Worm (Caenorhabditis elegans) whole organism, young adult: ENCODE data around the gene mut-14.

Experiments
- F49E8.2 ChIP-seq: sonication (generic microtip); optimal IDR thresholded peaks from 3 replicates; lab custom pipeline; 2017; ENCODE audit warnings: missing genetic modification characterization, mild to moderate bottlenecking, missing compliant biosample characterization, antibody characterized with exemption, moderate library complexity; ENCODE audit not compliant: insufficient read depth
- F52B5.7 ChIP-seq: sonication (generic microtip); optimal IDR thresholded peaks from 2 replicates; lab custom pipeline; 2016; ENCODE audit warnings: mild to moderate bottlenecking, missing genetic modification characterization, missing compliant biosample characterization
- ama-1 ChIP-seq, 3 experiments: fragments of 150-350 bp in 1 of 3; sonication (generic microtip) in 2 of 3; optimal IDR thresholded peaks; 2 replicates each; lab custom pipeline; 2014 to 2018; ENCODE audit warnings: missing biosample characterization in 2 of 3, missing genetic modification characterization in 2 of 3, missing genetic modification reagents in 2 of 3
- atf-7 ChIP-seq: sonication (generic microtip); optimal IDR thresholded peaks from 2 replicates; lab custom pipeline; 2017; ENCODE audit warnings: mild to moderate bottlenecking, missing genetic modification characterization, missing compliant biosample characterization
- ceh-58 ChIP-seq: fragments of 200-800 bp; sonication (Bioruptor generic); IDR thresholded peaks from 2 replicates; pipeline ENCODE4 v1.3.6; 2022; ENCODE audit warnings: missing genetic modification characterization, missing compliant biosample characterization
- nfyb-1 ChIP-seq: fragments of 200-800 bp; sonication (Bioruptor generic); IDR thresholded peaks from 2 replicates; pipeline ENCODE4 v1.3.6; 2022; ENCODE audit warnings: missing genetic modification reagents, missing genetic modification characterization, missing compliant biosample characterization
- nhr-80 ChIP-seq: sonication (generic microtip); optimal IDR thresholded peaks from 2 replicates; lab custom pipeline; 2016; ENCODE audit warnings: missing genetic modification characterization, missing compliant biosample characterization
- nhr-90 ChIP-seq: sonication (generic microtip); optimal IDR thresholded peaks from 2 replicates; lab custom pipeline; 2016; ENCODE audit warnings: missing genotype, mild to moderate bottlenecking, missing genetic modification characterization, missing compliant biosample characterization
- snpc-3.4 ChIP-seq: sonication (generic microtip); optimal IDR thresholded peaks from 2 replicates; lab custom pipeline; 2017; ENCODE audit warnings: missing genetic modification characterization, mild to moderate bottlenecking, missing compliant biosample characterization, antibody characterized with exemption, moderate library complexity, missing genotype, missing genetic modification reagents
- snpc-4 ChIP-seq, 5 experiments: fragments of 150-350 bp in 1 of 5; sonication (generic microtip) in 4 of 5; optimal IDR thresholded peaks; 2 replicates each; lab custom pipeline; 2014 to 2018; ENCODE audit warnings: missing genetic modification characterization in 5 of 5, missing biosample characterization in 3 of 5, antibody characterized with exemption in 2 of 5, mild to moderate bottlenecking in 2 of 5, missing compliant biosample characterization in 2 of 5, missing genotype in 2 of 5, moderate library complexity in 2 of 5, missing genetic modification reagents in 1 of 5
- somi-1 ChIP-seq: fragments of 200-800 bp; sonication (Bioruptor generic); optimal IDR thresholded peaks from 2 replicates; lab custom pipeline; 2018; ENCODE audit warnings: mild to moderate bottlenecking, missing genetic modification characterization, missing compliant biosample characterization
- unc-62 ChIP-seq: fragments of 150-350 bp; optimal IDR thresholded peaks from 2 replicates; lab custom pipeline; 2014; ENCODE audit warnings: missing biosample characterization, missing genetic modification reagents, missing genetic modification characterization
- zim-3 ChIP-seq: sonication (generic microtip); optimal IDR thresholded peaks from 2 replicates; lab custom pipeline; 2017; ENCODE audit warnings: mild to moderate bottlenecking, missing genetic modification characterization, moderate library complexity, missing compliant biosample characterization
- ztf-3 ChIP-seq: fragments of 200-800 bp; sonication (Bioruptor generic); optimal IDR thresholded peaks from 2 replicates; lab custom pipeline; 2018; ENCODE audit warnings: mild to moderate bottlenecking, missing genetic modification characterization, missing compliant biosample characterization

DNA sequence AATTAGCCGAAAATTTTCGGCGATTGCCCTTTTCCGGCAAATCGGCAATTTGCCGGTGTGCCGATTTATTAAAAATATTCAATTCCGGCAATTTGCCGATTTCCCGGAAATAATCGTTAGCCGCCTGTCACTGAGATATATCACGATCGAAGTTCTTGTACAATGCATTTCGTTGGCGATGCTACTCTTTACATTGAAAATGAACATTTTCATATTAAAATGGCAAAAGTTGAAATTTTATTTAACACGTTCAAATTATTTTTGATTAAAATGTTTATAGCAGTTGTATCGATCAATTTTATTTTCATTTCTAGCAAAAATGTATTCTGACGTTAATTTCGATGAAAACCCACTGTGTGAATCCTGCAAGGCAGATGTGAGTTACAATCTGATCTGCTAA is 45.8 kb downstream of the mut-14 start, which contains the start of gene M03E7.3:
- TF ChIP-seq F49E8.2 (tag; lab: Kevin White, UChicago) = no peak
- TF ChIP-seq unc-62 (GFP tag; lab: Kevin White, UChicago) = no peak
- no peak for TF ChIP-seq snpc-4 (GFP tag; optimal IDR thresholded peaks at IDR 0.05; lab: Kevin White, UChicago)
- no peak for TF ChIP-seq snpc-4 (tag; optimal IDR thresholded peaks at IDR 0.05; lab: Kevin White, UChicago)
- no peak for TF ChIP-seq ztf-3 (GFP tag; lab: Kevin White, UChicago)
- TF ChIP-seq F52B5.7 (tag; lab: Kevin White, UChicago) = no peak
- no peak for TF ChIP-seq nhr-90
- TF ChIP-seq nhr-80 = no peak
- no peak for TF ChIP-seq atf-7 (tag; lab: Kevin White, UChicago)
- TF ChIP-seq ama-1 (optimal IDR thresholded peaks at IDR 0.05; lab: Kevin White, UChicago) = no peak
- TF ChIP-seq ama-1 (GFP tag; optimal IDR thresholded peaks at IDR 0.05; lab: Kevin White, UChicago) = no peak
- TF ChIP-seq snpc-3.4 (tag; lab: Kevin White, UChicago) = no peak
- TF ChIP-seq ceh-58 (GFP tag; lab: Robert Waterston, UW) = no peak
- TF ChIP-seq zim-3 (tag; lab: Kevin White, UChicago) = no peak
- no peak for TF ChIP-seq nfyb-1 (GFP tag; lab: Robert Waterston, UW)
- no peak for TF ChIP-seq somi-1 (GFP tag; lab: Kevin White, UChicago)
